ENCODE assay signal across 4 worm cellular contexts in the genomic region with DNA sequence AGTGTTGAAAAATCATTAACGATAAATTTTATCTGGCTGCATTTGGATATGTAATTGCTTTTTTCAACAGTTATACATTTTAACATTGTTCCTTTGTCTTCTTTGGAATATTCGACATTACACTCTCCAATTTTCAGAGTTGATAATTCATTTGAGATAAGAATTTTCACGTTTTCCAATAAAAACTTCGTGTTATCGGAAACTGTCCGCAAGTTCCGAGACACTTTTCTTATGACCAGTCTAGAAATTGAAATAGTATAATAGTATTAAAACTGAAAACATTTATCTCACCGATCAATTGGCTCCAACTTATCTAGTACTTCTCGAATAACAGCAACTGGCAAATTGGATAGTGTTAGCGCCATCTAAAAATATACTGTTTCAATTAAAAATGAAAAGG.
A peak's percentile ranks its signal among the peaks of the same experiment; 100 is the strongest.
TF ChIP-seq lines count a peak whose summit lies in the region.

A gene (minus strand): TSS at position 367 of the 400 bp plus-strand sequence.

TF ChIP-seq in whole organism, L1 larva, 84 proteins besides CTCF, POLR2A, EP300 and RAD21:
- TF ChIP-seq fos-1 (tag; optimal IDR thresholded peaks at IDR 0.05; lab: Kevin White, UChicago), result no peak
- peak; percentile 56 for TF ChIP-seq elt-2 (tag; optimal IDR thresholded peaks at IDR 0.05; lab: Kevin White, UChicago)
- no peak for TF ChIP-seq efl-3 (GFP tag; optimal IDR thresholded peaks at IDR 0.05; lab: Kevin White, UChicago)
- no peak for TF ChIP-seq blmp-1 (tag; optimal IDR thresholded peaks at IDR 0.05; lab: Kevin White, UChicago)

TF ChIP-seq in whole organism, L2 larva, 48 proteins besides CTCF, POLR2A, EP300 and RAD21:
- TF ChIP-seq ztf-1 (GFP tag; conservative IDR thresholded peaks at IDR 0.05; lab: Robert Waterston, UW), result no peak
- TF ChIP-seq fos-1 (tag; optimal IDR thresholded peaks at IDR 0.05; lab: Kevin White, UChicago), result peak; percentile 69

TF ChIP-seq in whole organism, L3 larva, 47 proteins besides CTCF, POLR2A, EP300 and RAD21:
- TF ChIP-seq nhr-76 (tag; optimal IDR thresholded peaks at IDR 0.05; lab: Kevin White, UChicago) (no peak), nhr-43 (tag; optimal IDR thresholded peaks at IDR 0.05; lab: Kevin White, UChicago; ENCODE audit: poor library complexity, severe bottlenecking) (no peak), pqm-1 (tag; optimal IDR thresholded peaks at IDR 0.05; lab: Kevin White, UChicago) (peak; percentile 30), mdl-1 (tag; optimal IDR thresholded peaks at IDR 0.05; lab: Kevin White, UChicago) (no peak), fos-1 (tag; optimal IDR thresholded peaks at IDR 0.05; lab: Kevin White, UChicago) (no peak), ceh-82 (tag; optimal IDR thresholded peaks at IDR 0.05; lab: Kevin White, UChicago) (no peak), R02D3.7 (tag; optimal IDR thresholded peaks at IDR 0.05; lab: Kevin White, UChicago) (no peak), lsy-12 (tag; optimal IDR thresholded peaks at IDR 0.05; lab: Kevin White, UChicago) (no peak), ceh-9 (tag; optimal IDR thresholded peaks at IDR 0.05; lab: Kevin White, UChicago) (no peak), ztf-4 (tag; optimal IDR thresholded peaks at IDR 0.05; lab: Kevin White, UChicago) (no peak), ceh-28 (tag; optimal IDR thresholded peaks at IDR 0.05; lab: Kevin White, UChicago) (no peak), nhr-77 (tag; optimal IDR thresholded peaks at IDR 0.05; lab: Kevin White, UChicago) (no peak), fkh-10 (GFP tag; optimal IDR thresholded peaks at IDR 0.05; lab: Kevin White, UChicago) (no peak), elt-2 (tag; optimal IDR thresholded peaks at IDR 0.05; lab: Kevin White, UChicago) (peak; percentile 57), daf-12 (tag; optimal IDR thresholded peaks at IDR 0.05; lab: Kevin White, UChicago) (no peak)
TF ChIP-seq in whole organism, L3 larva: peak in this region for 2.

TF ChIP-seq in whole organism, L4 larva, 104 proteins besides CTCF, POLR2A, EP300 and RAD21:
- TF ChIP-seq aha-1 (tag; lab: Kevin White, UChicago), result no peak
- TF ChIP-seq sdz-12 (GFP tag; optimal IDR thresholded peaks at IDR 0.05; lab: Kevin White, UChicago), result no peak
- peak; percentile 9 for TF ChIP-seq pqm-1 (tag; optimal IDR thresholded peaks at IDR 0.05; lab: Kevin White, UChicago)
- peak in 1 of 2 experiments; percentile 7 for TF ChIP-seq unc-62 (GFP tag; optimal IDR thresholded peaks at IDR 0.05 in 1 of 2; lab: Kevin White, UChicago)
- TF ChIP-seq unc-62 (tag; optimal IDR thresholded peaks at IDR 0.05; lab: Kevin White, UChicago), result no peak
- TF ChIP-seq ceh-32 (tag; optimal IDR thresholded peaks at IDR 0.05; lab: Kevin White, UChicago; ENCODE audit: poor library complexity), result no peak
- no peak for TF ChIP-seq ctbp-1 (GFP tag; IDR thresholded peaks at IDR 0.05; lab: Robert Waterston, UW)
- no peak for TF ChIP-seq dmd-9 (GFP tag; IDR thresholded peaks at IDR 0.05; lab: Robert Waterston, UW)
- TF ChIP-seq nhr-48 (tag; optimal IDR thresholded peaks at IDR 0.05; lab: Kevin White, UChicago), result no peak
- no peak for TF ChIP-seq saeg-2 (GFP tag; IDR thresholded peaks at IDR 0.05; lab: Robert Waterston, UW)
- TF ChIP-seq ama-1 (optimal IDR thresholded peaks at IDR 0.05; lab: Kevin White, UChicago), result no peak
- no peak for TF ChIP-seq mxl-2 (GFP tag; conservative IDR thresholded peaks at IDR 0.05; lab: Robert Waterston, UW)
- no peak for TF ChIP-seq F26F4.8 (GFP tag; conservative IDR thresholded peaks at IDR 0.05; lab: Robert Waterston, UW)
- TF ChIP-seq tag-97 (GFP tag; IDR thresholded peaks at IDR 0.05; lab: Robert Waterston, UW), result no peak
- no peak for TF ChIP-seq snpc-1.2 (GFP tag; IDR thresholded peaks at IDR 0.05; lab: Robert Waterston, UW)
